Fruit fly (Drosophila melanogaster) whole organism, wandering third instar larva: ENCODE data around the gene capu.

Source experiments
- Abd-B ChIP-seq: fragments of >200 bp; optimal IDR thresholded peaks from 2 replicates; lab custom pipeline; 2017; ENCODE audit warnings: missing biosample characterization, missing genetic modification characterization
- CG32264 ChIP-seq: fragments of 200-800 bp; sonication (Bioruptor generic); optimal IDR thresholded peaks from 2 replicates; lab custom pipeline; 2016; ENCODE audit warnings: missing biosample characterization, missing genetic modification characterization
- Dfd ChIP-seq: fragments of >200 bp; optimal IDR thresholded peaks from 2 replicates; lab custom pipeline; 2017; ENCODE audit warnings: missing biosample characterization, missing genetic modification characterization
- Dif ChIP-seq: fragments of 200-275, 200-300 bp; sonication (Bioruptor generic); optimal IDR thresholded peaks from 2 replicates; lab custom pipeline; 2018; ENCODE audit warnings: missing biosample characterization, missing genetic modification characterization; ENCODE audit not compliant: partially characterized antibody
- GATAd ChIP-seq: sonication (Bioruptor generic); optimal IDR thresholded peaks from 2 replicates; lab custom pipeline; 2016; ENCODE audit warnings: missing biosample characterization, missing genetic modification characterization
- HLH106 ChIP-seq: fragments of 200-800 bp; optimal IDR thresholded peaks from 3 replicates; lab custom pipeline; 2019; ENCODE audit warnings: missing biosample characterization, mild to moderate bottlenecking, missing genetic modification characterization, moderate library complexity
- Hnf4 ChIP-seq: fragments of 200-800 bp; sonication (Bioruptor generic); optimal IDR thresholded peaks from 2 replicates; lab custom pipeline; 2016; ENCODE audit warnings: missing biosample characterization, mild to moderate bottlenecking, missing genetic modification characterization
- Hr83 ChIP-seq: fragments of 200-300 bp; sonication (Bioruptor generic); optimal IDR thresholded peaks from 2 replicates; lab custom pipeline; 2016; ENCODE audit warnings: missing biosample characterization, mild to moderate bottlenecking, missing genetic modification characterization, moderate library complexity; ENCODE audit not compliant: poor library complexity, severe bottlenecking
- Mio ChIP-seq: sonication (Bioruptor generic); optimal IDR thresholded peaks from 2 replicates; lab custom pipeline; 2016; ENCODE audit warnings: missing biosample characterization, missing genetic modification characterization
- Myc ChIP-seq: fragments of >200 bp; optimal IDR thresholded peaks from 2 replicates; lab custom pipeline; 2017
- N ChIP-seq: fragments of >200 bp; optimal IDR thresholded peaks from 2 replicates; lab custom pipeline; 2018; ENCODE audit warnings: missing biosample characterization, missing external identifiers, missing genetic modification characterization
- Rel ChIP-seq, 2 experiments: fragments of 200-800 bp; sonication (Bioruptor generic) in 1 of 2; optimal IDR thresholded peaks; 2 replicates in 1 of 2; 3 replicates in 1 of 2; lab custom pipeline; 2016 to 2019; ENCODE audit warnings: mild to moderate bottlenecking in 2 of 2, missing biosample characterization in 2 of 2, missing genetic modification characterization in 2 of 2, moderate library complexity in 1 of 2
- Sp1 ChIP-seq: fragments of 200-800 bp; sonication (Bioruptor generic); optimal IDR thresholded peaks from 3 replicates; lab custom pipeline; 2019; ENCODE audit warnings: missing biosample characterization, mild to moderate bottlenecking, missing genetic modification characterization, moderate library complexity
- Vsx2 ChIP-seq: fragments of 200-300, 225-300 bp; sonication (Bioruptor generic); optimal IDR thresholded peaks from 2 replicates; lab custom pipeline; 2018; ENCODE audit warnings: missing biosample characterization, missing genetic modification characterization; ENCODE audit not compliant: partially characterized antibody
- br ChIP-seq: fragments of 200-800 bp; sonication (Bioruptor generic); optimal IDR thresholded peaks from 2 replicates; lab custom pipeline; 2016; ENCODE audit warnings: missing biosample characterization, missing genetic modification characterization
- brk ChIP-seq: fragments of 200-800 bp; sonication (Bioruptor generic); optimal IDR thresholded peaks from 2 replicates; lab custom pipeline; 2016; ENCODE audit warnings: missing biosample characterization, mild to moderate bottlenecking, missing genetic modification characterization
- dl ChIP-seq, 2 experiments: fragments of 175-275, 200-275 bp in 1 of 2; fragments of 200-275 bp in 1 of 2; sonication (Bioruptor generic); optimal IDR thresholded peaks; lab custom pipeline; 2018; ENCODE audit warnings: mild to moderate bottlenecking in 2 of 2, missing biosample characterization in 2 of 2, missing genetic modification characterization in 2 of 2, moderate library complexity in 2 of 2; ENCODE audit not compliant: partially characterized antibody in 2 of 2, insufficient read depth in 1 of 2
- dmrt93B ChIP-seq: fragments of 200-800 bp; sonication (Bioruptor generic); optimal IDR thresholded peaks from 2 replicates; lab custom pipeline; 2018; ENCODE audit warnings: missing biosample characterization, mild to moderate bottlenecking, missing genetic modification characterization
- dsf ChIP-seq: sonication (Bioruptor generic); optimal IDR thresholded peaks from 2 replicates; lab custom pipeline; 2016; ENCODE audit warnings: missing biosample characterization, missing genetic modification characterization, borderline replicate concordance
- ey ChIP-seq: fragments of 200-800 bp; sonication (Bioruptor generic); optimal IDR thresholded peaks from 2 replicates; lab custom pipeline; 2016; ENCODE audit warnings: missing biosample characterization, missing genetic modification characterization
- foxo ChIP-seq, 2 experiments: fragments of 200-800 bp; sonication (Bioruptor generic); optimal IDR thresholded peaks; 2 replicates in 1 of 2; 3 replicates in 1 of 2; lab custom pipeline; 2016 to 2017; ENCODE audit warnings: missing biosample characterization in 2 of 2, missing genetic modification characterization in 2 of 2
- fru ChIP-seq: fragments of 200-800 bp; sonication (Bioruptor generic); optimal IDR thresholded peaks from 3 replicates; lab custom pipeline; 2016; ENCODE audit warnings: missing biosample characterization, mild to moderate bottlenecking, missing genetic modification characterization
- h ChIP-seq: fragments of 200-800 bp; sonication (Bioruptor generic); optimal IDR thresholded peaks from 3 replicates; lab custom pipeline; 2016; ENCODE audit warnings: missing biosample characterization, mild to moderate bottlenecking, missing genetic modification characterization
- jim ChIP-seq: fragments of 175-275, 200-325 bp; sonication (Bioruptor generic); optimal IDR thresholded peaks from 2 replicates; lab custom pipeline; 2016; ENCODE audit warnings: missing biosample characterization, mild to moderate bottlenecking, missing genetic modification characterization
- lola ChIP-seq: fragments of >200 bp; optimal IDR thresholded peaks from 2 replicates; lab custom pipeline; 2017; ENCODE audit warnings: missing biosample characterization, missing genetic modification characterization
- psq ChIP-seq: fragments of 200-800 bp; sonication (Bioruptor generic); optimal IDR thresholded peaks from 3 replicates; lab custom pipeline; 2017; ENCODE audit warnings: missing biosample characterization, mild to moderate bottlenecking, missing genetic modification characterization, moderate library complexity
- rgr ChIP-seq: fragments of 200-800 bp; sonication (Bioruptor generic); optimal IDR thresholded peaks from 3 replicates; lab custom pipeline; 2016; ENCODE audit warnings: missing biosample characterization, mild to moderate bottlenecking, missing genetic modification characterization
- sv ChIP-seq: fragments of 200-800 bp; sonication (Bioruptor generic); optimal IDR thresholded peaks from 3 replicates; lab custom pipeline; 2016; ENCODE audit warnings: missing biosample characterization, missing genetic modification characterization
- woc ChIP-seq: sonication (Bioruptor generic); optimal IDR thresholded peaks from 2 replicates; lab custom pipeline; 2016; ENCODE audit warnings: missing biosample characterization, mild to moderate bottlenecking, missing genetic modification characterization

The capu gene

DNA sequence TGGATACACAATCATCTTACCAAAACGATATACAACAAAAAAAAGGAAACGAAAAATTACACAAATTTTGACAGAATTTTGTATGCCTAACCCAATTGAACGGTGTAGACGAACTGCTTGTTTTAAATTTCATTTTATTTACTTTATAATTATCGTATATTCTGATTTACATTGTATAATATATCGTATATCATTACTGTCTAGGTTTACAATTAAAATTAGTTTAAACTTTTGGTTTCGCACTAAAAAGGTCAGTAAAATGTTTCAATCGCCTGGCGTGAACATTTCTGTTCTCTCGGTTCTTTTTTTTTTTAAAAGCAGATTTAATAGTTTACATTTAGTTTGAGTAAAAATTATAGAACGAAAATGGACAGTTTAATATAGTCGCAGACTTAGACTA lies at the start of gene capu:
Gene capu (minus strand): TSS at position 101 of the 400 bp plus-strand sequence.
- TF ChIP-seq brk (GFP tag; lab: Kevin White, UChicago) (no peak), fru (GFP tag; lab: Kevin White, UChicago) (no peak), dsf (GFP tag; lab: Kevin White, UChicago) (no peak), Vsx2 (GFP tag; lab: Kevin White, UChicago) (no peak), jim (no peak), Hnf4 (GFP tag; lab: Kevin White, UChicago) (no peak), woc (no peak), dl (GFP tag; optimal IDR thresholded peaks at IDR 0.05; lab: Kevin White, UChicago; ENCODE audit: insufficient read depth in 1 of 2, partially characterized antibody in 2 of 2) (no peak), br (no peak), Myc (no peak), rgr (GFP tag; lab: Kevin White, UChicago) (no peak), Sp1 (no peak), Mio (GFP tag; lab: Kevin White, UChicago) (no peak), dmrt93B (no peak), psq (GFP tag; lab: Kevin White, UChicago) (no peak), Rel (GFP tag; optimal IDR thresholded peaks at IDR 0.05; lab: Kevin White, UChicago) (no peak), Rel (tag; optimal IDR thresholded peaks at IDR 0.05; lab: Kevin White, UChicago) (no peak), h (GFP tag; lab: Kevin White, UChicago) (no peak)

DNA sequence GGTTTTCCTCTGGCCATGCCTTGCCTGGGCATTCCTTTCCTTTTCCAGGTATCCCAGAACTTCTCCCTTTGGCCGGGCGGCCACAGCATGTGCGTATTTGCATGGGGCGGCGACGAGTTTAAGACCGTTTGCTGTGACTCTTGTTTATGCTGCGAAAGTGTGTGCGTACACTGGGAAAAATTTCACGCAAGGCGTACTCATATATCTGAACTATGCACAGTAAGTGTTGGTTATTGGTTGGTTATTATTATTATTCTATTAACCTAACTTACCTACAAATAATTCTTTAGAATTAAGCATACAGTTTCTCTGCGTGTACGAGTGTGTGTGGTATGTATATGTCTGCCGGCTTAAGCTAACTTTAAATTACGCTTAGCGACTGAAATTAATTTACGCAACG lies 39.4 kb upstream of the capu start:
- no peak for TF ChIP-seq sv (GFP tag; lab: Kevin White, UChicago)

DNA sequence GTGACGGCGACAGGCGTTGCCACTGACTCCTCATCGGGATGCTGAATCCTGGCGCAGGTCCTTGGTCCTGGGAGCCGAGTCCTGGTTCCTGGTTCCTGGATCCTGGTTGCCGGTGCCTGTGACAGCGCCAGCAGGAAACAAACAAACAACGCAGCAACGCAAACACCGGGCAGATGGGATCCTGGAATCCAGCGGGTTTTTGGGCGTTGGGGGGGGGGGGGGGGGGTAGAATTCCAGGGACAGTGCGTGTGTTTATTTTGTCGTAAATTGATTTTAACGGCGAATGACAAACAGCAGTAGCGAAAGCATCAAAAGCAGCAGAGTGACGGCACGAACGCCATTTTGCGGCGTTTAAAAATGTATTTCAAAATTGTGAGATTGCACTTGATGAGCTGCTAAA lies 37.6 kb upstream of the capu start:
- TF ChIP-seq Dfd (peak; percentile 86), lola (no peak), Dif (GFP tag; lab: Kevin White, UChicago) (no peak), Abd-B (GFP tag; lab: Kevin White, UChicago) (no peak), dl (GFP tag; optimal IDR thresholded peaks at IDR 0.05; lab: Kevin White, UChicago; ENCODE audit: insufficient read depth in 1 of 2, partially characterized antibody in 2 of 2) (no peak)
- TF ChIP-seq, all 38 proteins: peak for 1

DNA sequence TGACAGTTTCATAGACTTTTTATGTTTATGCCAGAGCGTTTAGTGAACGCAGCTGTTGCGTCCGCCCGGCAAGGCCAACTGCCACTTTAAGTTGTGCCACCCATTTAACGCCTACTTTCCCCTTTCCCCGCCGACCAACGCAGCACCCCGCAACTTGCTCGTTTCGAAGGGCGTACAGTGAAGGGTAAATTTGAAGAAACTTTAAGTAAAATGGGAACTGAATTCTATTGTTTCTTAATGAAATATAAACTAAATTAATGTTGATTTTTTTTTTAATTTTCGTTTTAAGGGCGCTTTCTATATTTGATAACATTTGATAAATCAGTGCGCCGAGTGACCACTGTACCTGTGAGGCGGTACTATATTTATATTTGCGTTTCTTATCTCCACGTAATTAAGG lies 36.1 kb upstream of the capu start:
- TF ChIP-seq Dfd: no peak

DNA sequence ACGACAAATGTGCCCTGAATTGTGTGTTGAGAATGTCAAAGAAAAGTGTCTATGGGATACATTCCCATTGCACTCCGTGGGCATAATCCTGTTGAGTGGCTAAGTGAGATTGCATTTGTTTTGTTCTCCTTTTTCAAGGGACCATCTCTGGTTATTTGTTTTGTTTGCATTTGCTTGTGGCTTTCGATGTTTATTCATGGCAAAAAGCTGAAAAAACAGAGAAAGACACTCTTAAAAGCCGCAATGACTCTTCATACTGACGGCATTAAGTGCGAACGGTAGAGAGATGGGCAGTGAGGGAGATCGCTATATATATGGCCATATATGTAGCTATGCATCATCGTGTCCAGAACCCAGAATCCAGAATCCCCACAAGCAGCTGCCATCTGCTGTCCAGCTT lies 33.1 kb upstream of the capu start:
- no peak for TF ChIP-seq ey (GFP tag; lab: Kevin White, UChicago)
- TF ChIP-seq Abd-B (GFP tag; lab: Kevin White, UChicago): no peak
- no peak for TF ChIP-seq HLH106 (tag; lab: Kevin White, UChicago)
- no peak for TF ChIP-seq Dfd
- no peak for TF ChIP-seq GATAd (GFP tag; lab: Kevin White, UChicago)

DNA sequence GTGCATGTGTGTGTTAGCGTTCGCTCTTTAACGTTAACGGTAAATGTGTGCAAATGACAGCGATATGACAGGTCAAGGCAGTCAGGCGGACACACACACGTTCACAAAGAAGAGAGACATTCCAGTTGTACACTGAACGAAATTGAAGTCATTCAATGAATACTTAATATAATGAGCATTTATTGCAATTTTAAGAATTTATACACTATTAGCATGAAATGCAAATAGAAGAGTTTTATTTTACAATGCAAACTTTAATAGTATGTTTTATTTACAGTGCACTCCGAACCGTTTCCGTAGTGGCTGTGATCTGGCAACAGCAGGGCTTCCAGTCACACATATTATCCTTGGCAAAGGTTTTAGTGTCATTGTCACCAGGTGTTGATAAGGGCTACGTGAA lies 32.4 kb upstream of the capu start:
- TF ChIP-seq GATAd (GFP tag; lab: Kevin White, UChicago): no peak
- TF ChIP-seq brk (GFP tag; lab: Kevin White, UChicago): no peak
- TF ChIP-seq foxo (GFP tag; optimal IDR thresholded peaks at IDR 0.05; lab: Kevin White, UChicago): no peak
- no peak for TF ChIP-seq Myc
- TF ChIP-seq h (GFP tag; lab: Kevin White, UChicago): no peak

DNA sequence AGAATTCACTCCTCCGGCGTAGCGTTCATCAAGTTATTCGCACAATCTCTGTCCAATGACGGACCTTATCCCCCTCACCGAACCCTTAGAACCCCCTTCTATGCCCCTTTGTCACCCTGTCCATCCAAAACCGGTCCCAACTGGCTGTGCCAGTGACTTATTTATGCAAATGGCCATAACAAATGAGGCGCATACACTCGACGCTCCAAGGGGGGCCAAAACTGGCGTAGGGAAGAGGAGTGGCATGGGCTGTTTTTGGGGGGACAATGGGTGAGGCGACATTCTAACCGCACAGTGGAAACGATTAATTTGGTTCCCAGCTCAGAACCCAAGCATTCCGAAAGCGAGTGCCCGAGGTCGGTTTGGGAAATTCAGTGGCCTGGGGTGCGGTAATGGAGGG lies 31.0 kb upstream of the capu start:
- TF ChIP-seq Myc (no peak), N (no peak), woc (no peak), dsf (GFP tag; lab: Kevin White, UChicago) (no peak), h (GFP tag; lab: Kevin White, UChicago) (no peak), Hr83 (GFP tag; lab: Kevin White, UChicago) (no peak), sv (GFP tag; lab: Kevin White, UChicago) (no peak), CG32264 (GFP tag; lab: Kevin White, UChicago) (no peak), Abd-B (GFP tag; lab: Kevin White, UChicago) (no peak), Vsx2 (GFP tag; lab: Kevin White, UChicago) (peak; percentile 19), dl (GFP tag; optimal IDR thresholded peaks at IDR 0.05; lab: Kevin White, UChicago; ENCODE audit: insufficient read depth in 1 of 2, partially characterized antibody in 2 of 2) (no peak), Sp1 (no peak), Dif (GFP tag; lab: Kevin White, UChicago) (peak; percentile 12), fru (GFP tag; lab: Kevin White, UChicago) (peak; percentile 3)
